Worm (Caenorhabditis elegans) whole organism, mixed stage, embryonic: ENCODE results near the gene F38B6.8.

Source experiments
- bed-3 ChIP-seq: fragments of 200-800 bp; sonication (Bioruptor generic); optimal IDR thresholded peaks from 3 replicates; lab custom pipeline; 2018; ENCODE audit warnings: mild to moderate bottlenecking, missing genetic modification characterization, moderate library complexity, missing compliant biosample characterization
- elt-1 ChIP-seq: sonication (generic microtip); optimal IDR thresholded peaks from 2 replicates; lab custom pipeline; 2017; ENCODE audit warnings: missing genetic modification characterization, mild to moderate bottlenecking, missing compliant biosample characterization, antibody characterized with exemption, moderate library complexity, borderline replicate concordance; ENCODE audit not compliant: insufficient read depth
- elt-3 ChIP-seq: fragments of 150-350 bp; optimal IDR thresholded peaks from 2 replicates; lab custom pipeline; 2014; ENCODE audit warnings: missing biosample characterization, missing genetic modification characterization
- ham-2 ChIP-seq: fragments of 200-800 bp; sonication (Bioruptor generic); optimal IDR thresholded peaks from 2 replicates; lab custom pipeline; 2018; ENCODE audit warnings: mild to moderate bottlenecking, missing genetic modification characterization, missing compliant biosample characterization
- lsy-2 ChIP-seq: fragments of 150-350 bp; optimal IDR thresholded peaks from 2 replicates; lab custom pipeline; 2014; ENCODE audit warnings: missing biosample characterization, missing genetic modification characterization
- mab-5 ChIP-seq: fragments of 150-350 bp; optimal IDR thresholded peaks from 2 replicates; lab custom pipeline; 2014; ENCODE audit warnings: missing biosample characterization, missing genetic modification characterization
- mep-1 ChIP-seq: fragments of 150-350 bp; optimal IDR thresholded peaks from 2 replicates; lab custom pipeline; 2017; ENCODE audit warnings: missing biosample characterization, missing genetic modification reagents, missing genetic modification characterization, inconsistent platforms
- mls-2 ChIP-seq: sonication (generic microtip); optimal IDR thresholded peaks from 2 replicates; lab custom pipeline; 2016; ENCODE audit warnings: mild to moderate bottlenecking, missing genetic modification characterization, moderate library complexity, missing compliant biosample characterization
- nhr-237 ChIP-seq: fragments of 150-350 bp; optimal IDR thresholded peaks from 2 replicates; lab custom pipeline; 2014; ENCODE audit warnings: missing biosample characterization, missing genetic modification characterization
- pha-4 ChIP-seq: fragments of 150-350 bp; optimal IDR thresholded peaks from 2 replicates; lab custom pipeline; 2018; ENCODE audit warnings: missing biosample characterization, missing genetic modification reagents, missing genetic modification characterization
- snpc-4 ChIP-seq: fragments of 150-350 bp; optimal IDR thresholded peaks from 2 replicates; lab custom pipeline; 2014; ENCODE audit warnings: missing biosample characterization, missing genetic modification characterization
- unc-39 ChIP-seq: fragments of 150-350 bp; optimal IDR thresholded peaks from 2 replicates; lab custom pipeline; 2014; ENCODE audit warnings: missing biosample characterization, missing genetic modification characterization
- unc-62 ChIP-seq: fragments of 150-350 bp; optimal IDR thresholded peaks from 2 replicates; lab custom pipeline; 2014; ENCODE audit warnings: missing biosample characterization, missing genetic modification reagents, missing genetic modification characterization
- ztf-11 ChIP-seq: fragments of 150-350 bp; optimal IDR thresholded peaks from 2 replicates; lab custom pipeline; 2014; ENCODE audit warnings: missing biosample characterization, missing genetic modification characterization

DNA sequence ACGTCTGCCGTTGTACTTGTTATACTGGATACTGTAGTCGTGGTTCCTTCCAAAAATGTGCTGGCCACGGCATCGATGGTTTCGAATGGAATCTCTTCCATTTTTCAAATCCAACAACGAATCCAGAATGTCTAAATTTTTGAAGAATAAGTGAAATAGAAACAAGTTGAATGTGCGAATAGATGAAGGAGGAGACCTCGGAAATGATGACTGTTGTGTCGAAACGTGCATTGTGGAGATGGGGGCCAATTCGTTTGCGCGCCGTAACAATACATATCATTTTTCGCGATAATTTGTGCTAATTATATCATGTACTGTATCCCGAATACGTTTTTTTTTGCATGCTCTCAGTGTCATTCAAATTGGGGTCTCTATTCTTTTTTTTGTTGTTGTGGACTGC is 47.4 kb downstream of the F38B6.8 start, which contains the start of gene aexr-1:
- TF ChIP-seq mls-2 (tag; lab: Kevin White, UChicago) (no peak), bed-3 (no peak), lsy-2 (no peak), elt-1 (tag; lab: Kevin White, UChicago) (no peak), mep-1 (tag; lab: Kevin White, UChicago) (no peak), pha-4 (tag; lab: Kevin White, UChicago) (no peak), snpc-4 (no peak), unc-39 (tag; lab: Kevin White, UChicago) (no peak), ztf-11 (no peak), elt-3 (tag; lab: Kevin White, UChicago) (no peak), nhr-237 (tag; lab: Kevin White, UChicago) (no peak), ham-2 (no peak), mab-5 (tag; lab: Kevin White, UChicago) (no peak), unc-62 (GFP tag; lab: Kevin White, UChicago) (no peak)
